Worm (Caenorhabditis elegans) whole organism, young adult: ENCODE results near the gene srw-21.

Experiments
- B0261.1 ChIP-seq: sonication (generic microtip); optimal IDR thresholded peaks from 2 replicates; lab custom pipeline; 2016; ENCODE audit warnings: mild to moderate bottlenecking, missing genetic modification characterization, moderate library complexity, missing compliant biosample characterization
- F39B2.1 ChIP-seq: fragments of 200-800 bp; sonication (Bioruptor generic); IDR thresholded peaks from 2 replicates; pipeline ENCODE4 v1.3.6; 2022; ENCODE audit warnings: missing genetic modification reagents, missing genetic modification characterization, missing compliant biosample characterization
- K11D2.4 ChIP-seq: fragments of 200-800 bp; sonication (Bioruptor generic); IDR thresholded peaks from 2 replicates; pipeline ENCODE4 v1.3.6; 2022; ENCODE audit warnings: missing genetic modification reagents, missing genetic modification characterization, missing compliant biosample characterization
- K12H6.12 ChIP-seq: fragments of 200-800 bp; sonication (Bioruptor generic); optimal IDR thresholded peaks from 2 replicates; lab custom pipeline; 2018; ENCODE audit warnings: mild to moderate bottlenecking, missing genetic modification characterization, missing compliant biosample characterization
- T26A5.8 ChIP-seq: sonication (generic microtip); optimal IDR thresholded peaks from 2 replicates; lab custom pipeline; 2016; ENCODE audit warnings: missing genetic modification characterization, missing compliant biosample characterization
- Y53G8AR.9 ChIP-seq: fragments of 200-800 bp; sonication (Bioruptor generic); conservative IDR thresholded peaks from 2 replicates; pipeline ENCODE4 v1.3.6; 2022; ENCODE audit warnings: missing genetic modification reagents, missing genetic modification characterization, missing compliant biosample characterization
- ZK185.1 ChIP-seq: sonication (generic microtip); optimal IDR thresholded peaks from 2 replicates; lab custom pipeline; 2016; ENCODE audit warnings: mild to moderate bottlenecking, missing genetic modification characterization, missing compliant biosample characterization; ENCODE audit not compliant: poor library complexity, severe bottlenecking
- ama-1 ChIP-seq, 3 experiments: fragments of 150-350 bp in 1 of 3; sonication (generic microtip) in 2 of 3; optimal IDR thresholded peaks; 2 replicates each; lab custom pipeline; 2014 to 2018; ENCODE audit warnings: missing biosample characterization in 2 of 3, missing genetic modification characterization in 2 of 3, missing genetic modification reagents in 2 of 3
- attf-5 ChIP-seq: fragments of 200-800 bp; sonication (Bioruptor generic); optimal IDR thresholded peaks from 2 replicates; lab custom pipeline; 2018; ENCODE audit warnings: mild to moderate bottlenecking, missing genetic modification characterization, missing compliant biosample characterization
- attf-6 ChIP-seq: fragments of 200-800 bp; sonication (Bioruptor generic); IDR thresholded peaks from 2 replicates; pipeline ENCODE4 v1.3.6; 2022; ENCODE audit warnings: missing genetic modification reagents, missing genetic modification characterization, missing compliant biosample characterization
- bed-2 ChIP-seq: fragments of 200-800 bp; sonication (Bioruptor generic); IDR thresholded peaks from 2 replicates; pipeline ENCODE4 v1.3.6; 2022; ENCODE audit warnings: missing genetic modification reagents, missing genetic modification characterization, missing compliant biosample characterization
- cebp-1 ChIP-seq, 2 experiments: fragments of 200-800 bp in 1 of 2; sonication (Bioruptor generic) in 1 of 2; sonication (generic microtip) in 1 of 2; IDR thresholded peaks in 1 of 2; optimal IDR thresholded peaks in 1 of 2; 2 replicates each; pipeline versions ENCODE4 v1.3.6 to Lab custom; 2017 to 2022; ENCODE audit warnings: missing compliant biosample characterization in 2 of 2, missing genetic modification characterization in 2 of 2, mild to moderate bottlenecking in 1 of 2, missing genetic modification reagents in 1 of 2, moderate library complexity in 1 of 2
- ceh-40 ChIP-seq: fragments of 200-800 bp; sonication (Bioruptor generic); IDR thresholded peaks from 2 replicates; pipeline ENCODE4 v1.3.6; 2022; ENCODE audit warnings: missing genetic modification characterization, missing compliant biosample characterization
- ceh-79 ChIP-seq: sonication (generic microtip); optimal IDR thresholded peaks from 2 replicates; lab custom pipeline; 2017; ENCODE audit warnings: mild to moderate bottlenecking, missing genetic modification characterization, missing compliant biosample characterization
- ceh-91 ChIP-seq: fragments of 200-800 bp; sonication (Bioruptor generic); IDR thresholded peaks from 2 replicates; pipeline ENCODE4 v1.3.6; 2022; ENCODE audit warnings: missing genetic modification reagents, missing genetic modification characterization, missing compliant biosample characterization
- dpff-1 ChIP-seq: sonication (generic microtip); optimal IDR thresholded peaks from 2 replicates; lab custom pipeline; 2017; ENCODE audit warnings: mild to moderate bottlenecking, missing genetic modification characterization, missing compliant biosample characterization
- egl-18 ChIP-seq: fragments of 200-800 bp; sonication (Bioruptor generic); IDR thresholded peaks from 2 replicates; pipeline ENCODE4 v1.3.6; 2022; ENCODE audit warnings: missing genetic modification reagents, missing genetic modification characterization, missing compliant biosample characterization
- him-1 ChIP-seq: sonication (generic microtip); optimal IDR thresholded peaks from 2 replicates; lab custom pipeline; 2016; ENCODE audit warnings: missing genotype, missing genetic modification reagents, missing genetic modification characterization, missing compliant biosample characterization
- hlh-12 ChIP-seq: sonication (generic microtip); optimal IDR thresholded peaks from 2 replicates; lab custom pipeline; 2016; ENCODE audit warnings: missing genetic modification characterization, missing compliant biosample characterization
- hmg-1.2 ChIP-seq: fragments of 200-800 bp; sonication (Bioruptor generic); IDR thresholded peaks from 2 replicates; pipeline ENCODE4 v1.3.6; 2022; ENCODE audit warnings: missing genetic modification reagents, missing genetic modification characterization, missing compliant biosample characterization
- lag-1 ChIP-seq: fragments of 200-800 bp; sonication (Bioruptor generic); IDR thresholded peaks from 2 replicates; pipeline ENCODE4 v1.3.6; 2022; ENCODE audit warnings: missing genetic modification reagents, missing genetic modification characterization, missing compliant biosample characterization
- lin-40 ChIP-seq: sonication (generic microtip); optimal IDR thresholded peaks from 2 replicates; lab custom pipeline; 2016; ENCODE audit warnings: missing genetic modification characterization, mild to moderate bottlenecking, missing compliant biosample characterization, missing genotype, missing genetic modification reagents
- lin-54 ChIP-seq: fragments of 200-800 bp; sonication (Bioruptor generic); optimal IDR thresholded peaks from 2 replicates; lab custom pipeline; 2018; ENCODE audit warnings: mild to moderate bottlenecking, missing genetic modification characterization, missing compliant biosample characterization
- lir-1 ChIP-seq: fragments of 200-800 bp; sonication (Bioruptor generic); conservative IDR thresholded peaks from 2 replicates; pipeline ENCODE4 v1.3.6; 2022; ENCODE audit warnings: missing genetic modification reagents, missing genetic modification characterization, missing compliant biosample characterization
- lsl-1 ChIP-seq: fragments of 200-800 bp; sonication (Bioruptor generic); optimal IDR thresholded peaks from 2 replicates; lab custom pipeline; 2018; ENCODE audit warnings: mild to moderate bottlenecking, missing genetic modification characterization, moderate library complexity, missing compliant biosample characterization
- lsy-27 ChIP-seq: sonication (generic microtip); optimal IDR thresholded peaks from 2 replicates; lab custom pipeline; 2017; ENCODE audit warnings: missing genetic modification characterization, mild to moderate bottlenecking, missing compliant biosample characterization, antibody characterized with exemption, missing genotype, borderline replicate concordance; ENCODE audit not compliant: insufficient read depth
- madf-6 ChIP-seq: fragments of 200-800 bp; sonication (Bioruptor generic); IDR thresholded peaks from 2 replicates; pipeline ENCODE4 v1.3.6; 2022; ENCODE audit warnings: missing genetic modification reagents, missing genetic modification characterization, missing compliant biosample characterization
- mcd-1 ChIP-seq: fragments of 200-800 bp; sonication (Bioruptor generic); IDR thresholded peaks from 2 replicates; pipeline ENCODE4 v1.3.6; 2022; ENCODE audit warnings: missing genetic modification reagents, missing genetic modification characterization, missing compliant biosample characterization
- mel-28 ChIP-seq: sonication (generic microtip); optimal IDR thresholded peaks from 2 replicates; lab custom pipeline; 2016; ENCODE audit warnings: borderline replicate concordance, mild to moderate bottlenecking, missing genetic modification characterization, missing compliant biosample characterization
- mxl-1 ChIP-seq: sonication (generic microtip); optimal IDR thresholded peaks from 2 replicates; lab custom pipeline; 2016; ENCODE audit warnings: missing genetic modification characterization, missing compliant biosample characterization
- nfya-1 ChIP-seq: sonication (generic microtip); optimal IDR thresholded peaks from 2 replicates; lab custom pipeline; 2017; ENCODE audit warnings: antibody characterized with exemption, missing compliant biosample characterization, missing genetic modification characterization, borderline replicate concordance; ENCODE audit not compliant: insufficient read depth
- nfya-2 ChIP-seq: fragments of 200-800 bp; sonication (Bioruptor generic); IDR thresholded peaks from 2 replicates; pipeline ENCODE4 v1.3.6; 2022; ENCODE audit warnings: missing genetic modification reagents, missing genetic modification characterization, missing compliant biosample characterization
- nhr-27 ChIP-seq: fragments of 200-800 bp; sonication (Bioruptor generic); optimal IDR thresholded peaks from 2 replicates; lab custom pipeline; 2018; ENCODE audit warnings: mild to moderate bottlenecking, missing genetic modification characterization, moderate library complexity, missing compliant biosample characterization
- pbrm-1 ChIP-seq: fragments of 200-800 bp; sonication (Bioruptor generic); IDR thresholded peaks from 2 replicates; pipeline ENCODE4 v1.3.6; 2022; ENCODE audit warnings: missing genetic modification reagents, missing genetic modification characterization, missing compliant biosample characterization
- rcor-1 ChIP-seq: fragments of 200-800 bp; sonication (Bioruptor generic); IDR thresholded peaks from 2 replicates; pipeline ENCODE4 v1.3.6; 2022; ENCODE audit warnings: missing genetic modification reagents, missing genetic modification characterization, missing compliant biosample characterization
- rec-8 ChIP-seq, 2 experiments: sonication (generic microtip); optimal IDR thresholded peaks; 2 replicates each; lab custom pipeline; 2016; ENCODE audit warnings: mild to moderate bottlenecking in 2 of 2, missing genetic modification characterization in 2 of 2, missing genetic modification reagents in 2 of 2, missing genotype in 2 of 2, missing biosample characterization in 1 of 2, missing compliant biosample characterization in 1 of 2, moderate library complexity in 1 of 2
- repo-1 ChIP-seq: sonication (generic microtip); optimal IDR thresholded peaks from 2 replicates; lab custom pipeline; 2017; ENCODE audit warnings: mild to moderate bottlenecking, missing genetic modification characterization, missing compliant biosample characterization
- snpc-1.1 ChIP-seq: sonication (generic microtip); optimal IDR thresholded peaks from 2 replicates; lab custom pipeline; 2017; ENCODE audit warnings: missing genetic modification characterization, mild to moderate bottlenecking, missing compliant biosample characterization, antibody characterized with exemption, moderate library complexity, missing genotype, missing genetic modification reagents; ENCODE audit not compliant: insufficient read depth
- sptf-2 ChIP-seq: fragments of 200-800 bp; sonication (Bioruptor generic); optimal IDR thresholded peaks from 2 replicates; lab custom pipeline; 2018; ENCODE audit warnings: mild to moderate bottlenecking, missing genetic modification characterization, missing compliant biosample characterization
- tbp1 ChIP-seq: fragments of 200-800 bp; sonication (Bioruptor generic); optimal IDR thresholded peaks from 2 replicates; lab custom pipeline; 2018; ENCODE audit warnings: mild to moderate bottlenecking, missing genetic modification characterization, missing compliant biosample characterization
- unc-62 ChIP-seq: fragments of 150-350 bp; optimal IDR thresholded peaks from 2 replicates; lab custom pipeline; 2014; ENCODE audit warnings: missing biosample characterization, missing genetic modification reagents, missing genetic modification characterization
- zfh-2 ChIP-seq: fragments of 200-800 bp; sonication (Bioruptor generic); conservative IDR thresholded peaks from 2 replicates; pipeline ENCODE4 v1.3.6; 2022; ENCODE audit warnings: missing genetic modification reagents, missing genetic modification characterization, missing compliant biosample characterization
- ztf-18 ChIP-seq: sonication (generic microtip); optimal IDR thresholded peaks from 2 replicates; lab custom pipeline; 2016; ENCODE audit warnings: missing genotype, mild to moderate bottlenecking, missing genetic modification characterization, missing compliant biosample characterization
- ztf-25 ChIP-seq: fragments of 200-800 bp; sonication (Bioruptor generic); IDR thresholded peaks from 2 replicates; pipeline ENCODE4 v1.3.6; 2022; ENCODE audit warnings: missing genetic modification reagents, missing genetic modification characterization, missing compliant biosample characterization
- ztf-3 ChIP-seq: fragments of 200-800 bp; sonication (Bioruptor generic); optimal IDR thresholded peaks from 2 replicates; lab custom pipeline; 2018; ENCODE audit warnings: mild to moderate bottlenecking, missing genetic modification characterization, missing compliant biosample characterization
- ztf-6 ChIP-seq: fragments of 200-800 bp; sonication (Bioruptor generic); IDR thresholded peaks from 2 replicates; pipeline ENCODE4 v1.3.6; 2022; ENCODE audit warnings: missing genetic modification reagents, missing genetic modification characterization, missing compliant biosample characterization

The srw-21 gene

DNA sequence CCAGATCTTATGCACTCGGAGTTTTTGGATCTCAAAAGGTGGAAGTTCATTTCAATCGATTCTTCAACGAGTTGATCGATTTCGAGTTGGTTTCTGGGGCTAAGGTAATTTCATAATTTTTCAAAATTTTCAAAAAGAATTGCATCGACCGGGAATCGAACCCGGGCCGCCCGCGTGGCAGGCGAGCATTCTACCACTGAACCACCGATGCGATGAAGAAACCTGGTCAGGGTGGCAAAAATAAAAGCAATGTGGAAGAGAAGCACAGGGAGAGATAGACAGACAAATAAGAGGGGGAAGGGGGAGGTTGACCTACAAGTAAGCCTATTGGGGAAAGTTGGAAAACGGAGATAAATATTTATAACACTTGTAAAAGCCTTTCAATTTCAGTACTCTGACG lies 17.2 kb downstream of the srw-21 start (continued):
- TF ChIP-seq K11D2.4 (GFP tag; lab: Robert Waterston, UW) (peak; percentile 43; the same call in 1 of the 2 replicates), hmg-1.2 (GFP tag; lab: Robert Waterston, UW) (peak; percentile 64), bed-2 (GFP tag; lab: Robert Waterston, UW) (no peak), ztf-3 (no peak), lsl-1 (GFP tag; lab: Kevin White, UChicago) (peak; percentile 36), nfya-2 (GFP tag; lab: Robert Waterston, UW) (no peak), zfh-2 (GFP tag; lab: Robert Waterston, UW) (no peak; the same call in 1 of the 2 replicates), T26A5.8 (tag; lab: Kevin White, UChicago) (no peak), unc-62 (no peak), attf-5 (GFP tag; lab: Kevin White, UChicago) (peak; percentile 7), pbrm-1 (peak; percentile 62; the same call in 1 of the 2 replicates), lir-1 (GFP tag; lab: Robert Waterston, UW) (0 out of 2 replicates have a peak, but pooled peaks have one; percentile 52), B0261.1 (tag; lab: Kevin White, UChicago) (peak; percentile 85), hlh-12 (tag; lab: Kevin White, UChicago) (no peak), ZK185.1 (tag; lab: Kevin White, UChicago) (peak; percentile 24), ama-1 (optimal IDR thresholded peaks at IDR 0.05; lab: Kevin White, UChicago) (no peak), ama-1 (GFP tag; optimal IDR thresholded peaks at IDR 0.05; lab: Kevin White, UChicago) (no peak), K12H6.12 (tag; lab: Kevin White, UChicago) (no peak), mel-28 (no peak), ztf-18 (peak; percentile 46), lag-1 (GFP tag; lab: Robert Waterston, UW) (no peak), snpc-1.1 (no peak), sptf-2 (no peak), mxl-1 (tag; lab: Kevin White, UChicago) (no peak), repo-1 (tag; lab: Kevin White, UChicago) (no peak), lin-40 (tag; lab: Kevin White, UChicago) (no peak), lin-54 (GFP tag; lab: Kevin White, UChicago) (peak; percentile 57), him-1 (tag; lab: Kevin White, UChicago) (peak; percentile 20), cebp-1 (GFP tag; IDR thresholded peaks at IDR 0.05; lab: Robert Waterston, UW) (peak; percentile 44; the same call in 1 of the 2 replicates), cebp-1 (tag; optimal IDR thresholded peaks at IDR 0.05; lab: Kevin White, UChicago) (no peak), rec-8 (tag; optimal IDR thresholded peaks at IDR 0.05; lab: Kevin White, UChicago) (no peak), dpff-1 (tag; lab: Kevin White, UChicago) (no peak), Y53G8AR.9 (GFP tag; lab: Robert Waterston, UW) (no peak), ceh-91 (no peak), nhr-27 (tag; lab: Kevin White, UChicago) (no peak), tbp1 (GFP tag; lab: Kevin White, UChicago) (peak; percentile 93), nfya-1 (tag; lab: Kevin White, UChicago) (no peak), madf-6 (GFP tag; lab: Robert Waterston, UW) (no peak), ztf-25 (GFP tag; lab: Robert Waterston, UW) (no peak), rcor-1 (no peak), mcd-1 (peak; percentile 56; the same call in 1 of the 2 replicates), attf-6 (peak; percentile 33; the same call in 1 of the 2 replicates), lsy-27 (no peak), ztf-6 (GFP tag; lab: Robert Waterston, UW) (no peak), ceh-79 (tag; lab: Kevin White, UChicago) (no peak), egl-18 (no peak), ceh-40 (GFP tag; lab: Robert Waterston, UW) (no peak), F39B2.1 (GFP tag; lab: Robert Waterston, UW) (no peak)
